Worm (Caenorhabditis elegans): Measurements from ENCODE around the gene nspb-1.

ce11 chrIV:6595912-6596311, 5.0 kb upstream of the nspb-1 start, which contains the start of gene F38A5.22:
- no peak for TF ChIP-seq jun-1 (tag; optimal IDR thresholded peaks at IDR 0.05)
- TF ChIP-seq dmd-8 (GFP tag; IDR thresholded peaks at IDR 0.05) = no peak
- TF ChIP-seq mdl-1 (tag; optimal IDR thresholded peaks at IDR 0.05) = no peak
- no peak for TF ChIP-seq ces-1 (GFP tag; optimal IDR thresholded peaks at IDR 0.05)
- TF ChIP-seq gei-8 (GFP tag; optimal IDR thresholded peaks at IDR 0.05) = no peak
- no peak for TF ChIP-seq ceh-82 (tag; optimal IDR thresholded peaks at IDR 0.05)
- peak in 1 of 2 experiments; percentile 95 for TF ChIP-seq unc-62 (GFP tag; optimal IDR thresholded peaks at IDR 0.05 in 1 of 2)
- TF ChIP-seq unc-62 (tag; optimal IDR thresholded peaks at IDR 0.05) = no peak
- TF ChIP-seq lsy-2 (tag; optimal IDR thresholded peaks at IDR 0.05) = no peak
- TF ChIP-seq daf-16 (GFP tag; optimal IDR thresholded peaks at IDR 0.05) = no peak
- no peak for TF ChIP-seq daf-16 (tag; optimal IDR thresholded peaks at IDR 0.05)
- no peak for TF ChIP-seq nhr-77 (tag; optimal IDR thresholded peaks at IDR 0.05)
- no peak for TF ChIP-seq hlh-30 (tag; optimal IDR thresholded peaks at IDR 0.05; ENCODE audit: insufficient read depth)
- TF ChIP-seq lin-13 (GFP tag; optimal IDR thresholded peaks at IDR 0.05) = no peak

Data from whole organism, L4 larva.